Worm (Caenorhabditis elegans) whole organism, young adult: Measurements from ENCODE around the gene C28H8.5.
A peak's percentile ranks its signal among the peaks of the same experiment; 100 is the strongest.

Source experiments
- B0035.1 ChIP-seq: sonication (generic microtip); optimal IDR thresholded peaks from 2 replicates; lab custom pipeline; 2016; ENCODE audit warnings: missing genetic modification characterization, mild to moderate bottlenecking, missing compliant biosample characterization, missing genotype, missing genetic modification reagents
- C17E4.6 ChIP-seq: fragments of 200-800 bp; sonication (Bioruptor generic); IDR thresholded peaks from 2 replicates; pipeline ENCODE4 v1.3.6; 2022; ENCODE audit warnings: missing genetic modification reagents, missing genetic modification characterization, missing compliant biosample characterization
- D2030.7 ChIP-seq: fragments of 200-800 bp; sonication (Bioruptor generic); IDR thresholded peaks from 2 replicates; pipeline ENCODE4 v1.3.6; 2022; ENCODE audit warnings: missing genetic modification reagents, missing genetic modification characterization, missing compliant biosample characterization
- F22D6.2 ChIP-seq: sonication (generic microtip); optimal IDR thresholded peaks from 2 replicates; lab custom pipeline; 2016; ENCODE audit warnings: mild to moderate bottlenecking, missing genetic modification characterization, missing compliant biosample characterization
- F23B12.7 ChIP-seq: sonication (generic microtip); optimal IDR thresholded peaks from 2 replicates; lab custom pipeline; 2017; ENCODE audit warnings: missing genetic modification characterization, mild to moderate bottlenecking, missing compliant biosample characterization, antibody characterized with exemption, moderate library complexity; ENCODE audit not compliant: insufficient read depth
- F33H1.4 ChIP-seq: fragments of 200-800 bp; sonication (Bioruptor generic); IDR thresholded peaks from 2 replicates; pipeline ENCODE4 v1.3.6; 2022; ENCODE audit warnings: missing genetic modification reagents, missing genetic modification characterization, missing compliant biosample characterization
- F37B4.10 ChIP-seq: fragments of 200-800 bp; sonication (Bioruptor generic); IDR thresholded peaks from 2 replicates; pipeline ENCODE4 v1.3.6; 2022; ENCODE audit warnings: missing genetic modification characterization, missing compliant biosample characterization
- K11D2.4 ChIP-seq: fragments of 200-800 bp; sonication (Bioruptor generic); IDR thresholded peaks from 2 replicates; pipeline ENCODE4 v1.3.6; 2022; ENCODE audit warnings: missing genetic modification reagents, missing genetic modification characterization, missing compliant biosample characterization
- T07F8.4 ChIP-seq: sonication (generic microtip); optimal IDR thresholded peaks from 2 replicates; lab custom pipeline; 2016; ENCODE audit warnings: mild to moderate bottlenecking, missing genetic modification characterization, moderate library complexity, missing compliant biosample characterization
- Y53F4B.3 ChIP-seq: fragments of 200-800 bp; sonication (Bioruptor generic); IDR thresholded peaks from 2 replicates; pipeline ENCODE4 v1.3.6; 2022; ENCODE audit warnings: missing genetic modification reagents, missing genetic modification characterization, missing compliant biosample characterization
- ama-1 ChIP-seq, 3 experiments: fragments of 150-350 bp in 1 of 3; sonication (generic microtip) in 2 of 3; optimal IDR thresholded peaks; 2 replicates each; lab custom pipeline; 2014 to 2018; ENCODE audit warnings: missing biosample characterization in 2 of 3, missing genetic modification characterization in 2 of 3, missing genetic modification reagents in 2 of 3
- atf-7 ChIP-seq: sonication (generic microtip); optimal IDR thresholded peaks from 2 replicates; lab custom pipeline; 2017; ENCODE audit warnings: mild to moderate bottlenecking, missing genetic modification characterization, missing compliant biosample characterization
- attf-5 ChIP-seq: fragments of 200-800 bp; sonication (Bioruptor generic); optimal IDR thresholded peaks from 2 replicates; lab custom pipeline; 2018; ENCODE audit warnings: mild to moderate bottlenecking, missing genetic modification characterization, missing compliant biosample characterization
- cebp-1 ChIP-seq, 2 experiments: fragments of 200-800 bp in 1 of 2; sonication (Bioruptor generic) in 1 of 2; sonication (generic microtip) in 1 of 2; IDR thresholded peaks in 1 of 2; optimal IDR thresholded peaks in 1 of 2; 2 replicates each; pipeline versions ENCODE4 v1.3.6 to Lab custom; 2017 to 2022; ENCODE audit warnings: missing compliant biosample characterization in 2 of 2, missing genetic modification characterization in 2 of 2, mild to moderate bottlenecking in 1 of 2, missing genetic modification reagents in 1 of 2, moderate library complexity in 1 of 2
- ceh-27 ChIP-seq: fragments of 200-800 bp; sonication (Bioruptor generic); optimal IDR thresholded peaks from 2 replicates; lab custom pipeline; 2018; ENCODE audit warnings: mild to moderate bottlenecking, missing genetic modification characterization, moderate library complexity, missing compliant biosample characterization
- ceh-91 ChIP-seq: fragments of 200-800 bp; sonication (Bioruptor generic); IDR thresholded peaks from 2 replicates; pipeline ENCODE4 v1.3.6; 2022; ENCODE audit warnings: missing genetic modification reagents, missing genetic modification characterization, missing compliant biosample characterization
- die-1 ChIP-seq: sonication (generic microtip); optimal IDR thresholded peaks from 2 replicates; lab custom pipeline; 2016; ENCODE audit warnings: missing genotype, mild to moderate bottlenecking, missing genetic modification characterization, missing compliant biosample characterization
- dpff-1 ChIP-seq: sonication (generic microtip); optimal IDR thresholded peaks from 2 replicates; lab custom pipeline; 2017; ENCODE audit warnings: mild to moderate bottlenecking, missing genetic modification characterization, missing compliant biosample characterization
- egl-18 ChIP-seq: fragments of 200-800 bp; sonication (Bioruptor generic); IDR thresholded peaks from 2 replicates; pipeline ENCODE4 v1.3.6; 2022; ENCODE audit warnings: missing genetic modification reagents, missing genetic modification characterization, missing compliant biosample characterization
- egl-44 ChIP-seq: fragments of 200-800 bp; sonication (Bioruptor generic); IDR thresholded peaks from 2 replicates; pipeline ENCODE4 v1.3.6; 2022; ENCODE audit warnings: missing genetic modification reagents, missing genetic modification characterization, missing compliant biosample characterization
- ets-4 ChIP-seq: fragments of 200-800 bp; sonication (Bioruptor generic); optimal IDR thresholded peaks from 2 replicates; lab custom pipeline; 2018; ENCODE audit warnings: mild to moderate bottlenecking, missing genetic modification characterization, missing compliant biosample characterization
- hmg-1.2 ChIP-seq: fragments of 200-800 bp; sonication (Bioruptor generic); IDR thresholded peaks from 2 replicates; pipeline ENCODE4 v1.3.6; 2022; ENCODE audit warnings: missing genetic modification reagents, missing genetic modification characterization, missing compliant biosample characterization
- let-526 ChIP-seq: fragments of 200-800 bp; sonication (Bioruptor generic); IDR thresholded peaks from 2 replicates; pipeline ENCODE4 v1.3.6; 2022; ENCODE audit warnings: missing genetic modification reagents, missing genetic modification characterization, missing compliant biosample characterization
- let-607 ChIP-seq, 2 experiments: fragments of 200-800 bp in 1 of 2; sonication (Bioruptor generic) in 1 of 2; sonication (generic microtip) in 1 of 2; optimal IDR thresholded peaks; 2 replicates each; lab custom pipeline; 2016 to 2018; ENCODE audit warnings: mild to moderate bottlenecking in 2 of 2, missing compliant biosample characterization in 2 of 2, missing genetic modification characterization in 2 of 2, moderate library complexity in 2 of 2, missing genotype in 1 of 2
- lin-35 ChIP-seq, 3 experiments: fragments of 150-350 bp in 2 of 3; sonication (generic microtip) in 1 of 3; optimal IDR thresholded peaks; 2 replicates each; lab custom pipeline; 2014 to 2018; ENCODE audit warnings: missing biosample characterization in 3 of 3, missing genetic modification characterization in 3 of 3, missing genetic modification reagents in 3 of 3
- lin-40 ChIP-seq: sonication (generic microtip); optimal IDR thresholded peaks from 2 replicates; lab custom pipeline; 2016; ENCODE audit warnings: missing genetic modification characterization, mild to moderate bottlenecking, missing compliant biosample characterization, missing genotype, missing genetic modification reagents
- lin-54 ChIP-seq: fragments of 200-800 bp; sonication (Bioruptor generic); optimal IDR thresholded peaks from 2 replicates; lab custom pipeline; 2018; ENCODE audit warnings: mild to moderate bottlenecking, missing genetic modification characterization, missing compliant biosample characterization
- lir-1 ChIP-seq: fragments of 200-800 bp; sonication (Bioruptor generic); conservative IDR thresholded peaks from 2 replicates; pipeline ENCODE4 v1.3.6; 2022; ENCODE audit warnings: missing genetic modification reagents, missing genetic modification characterization, missing compliant biosample characterization
- madf-10 ChIP-seq: sonication (generic microtip); optimal IDR thresholded peaks from 2 replicates; lab custom pipeline; 2016; ENCODE audit warnings: mild to moderate bottlenecking, missing genetic modification characterization, missing compliant biosample characterization
- nfyb-1 ChIP-seq: fragments of 200-800 bp; sonication (Bioruptor generic); IDR thresholded peaks from 2 replicates; pipeline ENCODE4 v1.3.6; 2022; ENCODE audit warnings: missing genetic modification reagents, missing genetic modification characterization, missing compliant biosample characterization
- nhr-179 ChIP-seq: sonication (generic microtip); optimal IDR thresholded peaks from 2 replicates; lab custom pipeline; 2016; ENCODE audit warnings: mild to moderate bottlenecking, missing genetic modification characterization, missing compliant biosample characterization
- nhr-80 ChIP-seq: sonication (generic microtip); optimal IDR thresholded peaks from 2 replicates; lab custom pipeline; 2016; ENCODE audit warnings: missing genetic modification characterization, missing compliant biosample characterization
- nhr-90 ChIP-seq: sonication (generic microtip); optimal IDR thresholded peaks from 2 replicates; lab custom pipeline; 2016; ENCODE audit warnings: missing genotype, mild to moderate bottlenecking, missing genetic modification characterization, missing compliant biosample characterization
- pha-4 ChIP-seq: fragments of 150-350 bp; sonication (generic microtip); optimal IDR thresholded peaks from 2 replicates; lab custom pipeline; 2014; ENCODE audit warnings: missing biosample characterization, missing genetic modification reagents, missing genetic modification characterization
- rec-8 ChIP-seq, 2 experiments: sonication (generic microtip); optimal IDR thresholded peaks; 2 replicates each; lab custom pipeline; 2016; ENCODE audit warnings: mild to moderate bottlenecking in 2 of 2, missing genetic modification characterization in 2 of 2, missing genetic modification reagents in 2 of 2, missing genotype in 2 of 2, missing biosample characterization in 1 of 2, missing compliant biosample characterization in 1 of 2, moderate library complexity in 1 of 2
- snpc-4 ChIP-seq, 5 experiments: fragments of 150-350 bp in 1 of 5; sonication (generic microtip) in 4 of 5; optimal IDR thresholded peaks; 2 replicates each; lab custom pipeline; 2014 to 2018; ENCODE audit warnings: missing genetic modification characterization in 5 of 5, missing biosample characterization in 3 of 5, antibody characterized with exemption in 2 of 5, mild to moderate bottlenecking in 2 of 5, missing compliant biosample characterization in 2 of 5, missing genotype in 2 of 5, moderate library complexity in 2 of 5, missing genetic modification reagents in 1 of 5
- tbx-9 ChIP-seq: sonication (generic microtip); optimal IDR thresholded peaks from 2 replicates; lab custom pipeline; 2016; ENCODE audit warnings: borderline replicate concordance, missing genetic modification characterization, inconsistent platforms, missing compliant biosample characterization
- unc-62 ChIP-seq: fragments of 150-350 bp; optimal IDR thresholded peaks from 2 replicates; lab custom pipeline; 2014; ENCODE audit warnings: missing biosample characterization, missing genetic modification reagents, missing genetic modification characterization

The C28H8.5 gene

DNA sequence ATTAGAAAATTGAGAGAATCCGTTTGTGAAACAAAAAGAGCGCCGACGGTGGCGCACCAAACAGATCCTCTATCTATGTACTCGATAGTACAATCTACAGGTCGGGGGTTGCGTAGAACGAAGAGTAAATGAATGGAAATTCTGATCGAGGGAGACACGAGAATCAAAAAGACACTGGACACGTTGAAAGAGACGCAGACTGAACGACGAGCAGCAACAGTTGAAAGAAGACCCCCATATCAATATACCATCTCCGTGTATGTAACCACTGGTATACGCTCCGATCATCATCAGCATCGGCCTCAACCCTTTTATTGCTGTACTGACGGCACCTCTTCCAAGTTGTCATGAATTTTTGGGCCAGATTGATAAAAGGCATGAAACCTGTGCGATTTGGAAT lies 47.8 kb upstream of the C28H8.5 start:
- peak; percentile 28; the same call in 1 of the 2 replicates for TF ChIP-seq hmg-1.2 (GFP tag; lab: Robert Waterston, UW)
- TF ChIP-seq F37B4.10 (GFP tag; lab: Robert Waterston, UW) = 0 out of 2 replicates have a peak, but pooled peaks have one; percentile 28
- TF ChIP-seq rec-8 (tag; optimal IDR thresholded peaks at IDR 0.05; lab: Kevin White, UChicago) = no peak
- 0 out of 2 replicates have a peak, but pooled peaks have one; percentile 6 for TF ChIP-seq let-526 (GFP tag; lab: Robert Waterston, UW)
- no peak for TF ChIP-seq lin-35 (GFP tag; optimal IDR thresholded peaks at IDR 0.05; lab: Kevin White, UChicago)
- TF ChIP-seq lin-54 (GFP tag; lab: Kevin White, UChicago) = no peak
- TF ChIP-seq, all 124 proteins: peak for 3

- TF ChIP-seq hmg-1.2 (GFP tag; lab: Robert Waterston, UW) (peak; percentile 58; the same call in 1 of the 2 replicates), egl-18 (no peak)
Observed at ce11 chrIII:5836816-5837215, 47.3 kb upstream of the C28H8.5 start, which contains the start of gene W04D12.1. TSS of gene W04D12.1 (plus strand) at chrIII:5836926.

- TF ChIP-seq F33H1.4 (GFP tag; lab: Robert Waterston, UW) = no peak
- no peak for TF ChIP-seq snpc-4 (GFP tag; optimal IDR thresholded peaks at IDR 0.05; lab: Kevin White, UChicago)
- peak in 1 of 4 experiments; percentile 33 for TF ChIP-seq snpc-4 (tag; optimal IDR thresholded peaks at IDR 0.05; lab: Kevin White, UChicago)
- TF ChIP-seq F23B12.7 (tag; lab: Kevin White, UChicago) = peak; percentile 29
- TF ChIP-seq Y53F4B.3 (GFP tag; lab: Robert Waterston, UW) = no peak
- TF ChIP-seq let-607 (tag; optimal IDR thresholded peaks at IDR 0.05; lab: Kevin White, UChicago) = peak in 1 of 2 experiments; percentile 64
- no peak for TF ChIP-seq K11D2.4 (GFP tag; lab: Robert Waterston, UW)
- peak; percentile 66 for TF ChIP-seq pha-4 (tag; lab: Kevin White, UChicago)
- no peak for TF ChIP-seq B0035.1
- no peak for TF ChIP-seq unc-62 (GFP tag; lab: Kevin White, UChicago)
- peak; percentile 3 for TF ChIP-seq attf-5
- TF ChIP-seq lin-40 (tag; lab: Kevin White, UChicago) = peak; percentile 34
- TF ChIP-seq D2030.7 = no peak
- peak; percentile 77 for TF ChIP-seq ama-1 (optimal IDR thresholded peaks at IDR 0.05; lab: Kevin White, UChicago)
- no peak for TF ChIP-seq ama-1 (GFP tag; optimal IDR thresholded peaks at IDR 0.05; lab: Kevin White, UChicago)
- no peak for TF ChIP-seq die-1 (tag; lab: Kevin White, UChicago)
- no peak for TF ChIP-seq dpff-1 (tag; lab: Kevin White, UChicago)
- TF ChIP-seq let-526 (GFP tag; lab: Robert Waterston, UW) = no peak
- TF ChIP-seq tbx-9 = no peak
- TF ChIP-seq nhr-90 (tag; lab: Kevin White, UChicago) = peak; percentile 19
- no peak for TF ChIP-seq C17E4.6 (GFP tag; lab: Robert Waterston, UW)
- TF ChIP-seq madf-10 = peak; percentile 41
- TF ChIP-seq lir-1 (GFP tag; lab: Robert Waterston, UW) = no peak
- peak; percentile 97 for TF ChIP-seq nhr-80 (tag; lab: Kevin White, UChicago)
- no peak for TF ChIP-seq nhr-179 (tag; lab: Kevin White, UChicago)
- no peak for TF ChIP-seq ceh-27 (GFP tag; lab: Kevin White, UChicago)
- peak; percentile 58 for TF ChIP-seq ets-4
- TF ChIP-seq F22D6.2 (tag; lab: Kevin White, UChicago) = no peak
- TF ChIP-seq nfyb-1 (GFP tag; lab: Robert Waterston, UW) = peak; percentile 60; the same call in 1 of the 2 replicates
- TF ChIP-seq T07F8.4 (tag; lab: Kevin White, UChicago) = no peak
- TF ChIP-seq ceh-91 (GFP tag; lab: Robert Waterston, UW) = no peak
- 0 out of 2 replicates have a peak, but pooled peaks have one; percentile 17 for TF ChIP-seq egl-44
- TF ChIP-seq cebp-1 (GFP tag; IDR thresholded peaks at IDR 0.05; lab: Robert Waterston, UW) = no peak
- peak; percentile 53 for TF ChIP-seq cebp-1 (tag; optimal IDR thresholded peaks at IDR 0.05; lab: Kevin White, UChicago)
- peak; percentile 9 for TF ChIP-seq lin-54 (GFP tag; lab: Kevin White, UChicago)
- TF ChIP-seq atf-7 (tag; lab: Kevin White, UChicago) = peak; percentile 53
Observed at ce11 chrIII:5838159-5839046, 45.7 kb upstream of the C28H8.5 start.
